Worm (Caenorhabditis elegans) whole organism, L4 larva: ENCODE results near the gene C39E9.8.

Experiments
- D1046.2 ChIP-seq: fragments of 200-800 bp; sonication (Bioruptor generic); IDR thresholded peaks from 2 replicates; pipeline ENCODE4 v1.3.6; 2022; ENCODE audit warnings: missing genetic modification characterization, missing compliant biosample characterization
- F26F4.8 ChIP-seq: fragments of 200-800 bp; sonication (Bioruptor generic); conservative IDR thresholded peaks from 2 replicates; pipeline ENCODE4 v1.3.6; 2022; ENCODE audit warnings: missing genetic modification characterization, missing compliant biosample characterization
- F37D6.2 ChIP-seq: sonication (generic microtip); optimal IDR thresholded peaks from 2 replicates; lab custom pipeline; 2016; ENCODE audit warnings: mild to moderate bottlenecking, missing genetic modification characterization, missing compliant biosample characterization
- T20F7.1 ChIP-seq: fragments of 200-800 bp; sonication (Bioruptor generic); optimal IDR thresholded peaks from 2 replicates; lab custom pipeline; 2018; ENCODE audit warnings: mild to moderate bottlenecking, missing genetic modification characterization, missing compliant biosample characterization
- Y5F2A.4 ChIP-seq: fragments of 200-800 bp; sonication (Bioruptor generic); optimal IDR thresholded peaks from 2 replicates; lab custom pipeline; 2018; ENCODE audit warnings: mild to moderate bottlenecking, missing genetic modification characterization, missing compliant biosample characterization
- Y75B8A.6 ChIP-seq: fragments of 200-800 bp; sonication (Bioruptor generic); IDR thresholded peaks from 2 replicates; pipeline ENCODE4 v1.3.6; 2022; ENCODE audit warnings: missing genetic modification reagents, missing genetic modification characterization, missing compliant biosample characterization
- ZK337.2 ChIP-seq: fragments of 200-800 bp; sonication (Bioruptor generic); IDR thresholded peaks from 2 replicates; pipeline ENCODE4 v1.3.6; 2022; ENCODE audit warnings: missing genetic modification reagents, missing genetic modification characterization, missing compliant biosample characterization
- aly-2 ChIP-seq: sonication (generic microtip); optimal IDR thresholded peaks from 2 replicates; lab custom pipeline; 2018; ENCODE audit warnings: missing biosample characterization, missing genetic modification characterization
- ama-1 ChIP-seq: fragments of 150-350 bp; optimal IDR thresholded peaks from 2 replicates; lab custom pipeline; 2014; ENCODE audit warnings: inconsistent platforms, mixed read lengths
- ceh-82 ChIP-seq: sonication (generic microtip); optimal IDR thresholded peaks from 2 replicates; lab custom pipeline; 2017; ENCODE audit warnings: missing biosample characterization, missing genetic modification characterization
- daf-12 ChIP-seq: fragments of 150-350 bp; optimal IDR thresholded peaks from 2 replicates; lab custom pipeline; 2014; ENCODE audit warnings: missing biosample characterization, missing genetic modification reagents, missing genetic modification characterization
- daf-19 ChIP-seq: fragments of 200-800 bp; sonication (Bioruptor generic); conservative IDR thresholded peaks from 2 replicates; pipeline ENCODE4 v1.3.6; 2022; ENCODE audit warnings: missing genetic modification characterization, missing compliant biosample characterization
- dmd-9 ChIP-seq: fragments of 200-800 bp; sonication (Bioruptor generic); IDR thresholded peaks from 2 replicates; pipeline ENCODE4 v1.3.6; 2022; ENCODE audit warnings: missing genetic modification reagents, missing genetic modification characterization, missing compliant biosample characterization
- dve-1 ChIP-seq: sonication (generic microtip); optimal IDR thresholded peaks from 2 replicates; lab custom pipeline; 2017; ENCODE audit warnings: antibody characterized with exemption, mild to moderate bottlenecking, missing genetic modification characterization, missing compliant biosample characterization; ENCODE audit not compliant: insufficient read depth
- egl-43 ChIP-seq: fragments of 200-800 bp; sonication (Bioruptor generic); IDR thresholded peaks from 2 replicates; pipeline ENCODE4 v1.3.6; 2022; ENCODE audit warnings: missing genetic modification reagents, missing genetic modification characterization, missing compliant biosample characterization
- fos-1 ChIP-seq: fragments of 150-350 bp; optimal IDR thresholded peaks from 2 replicates; lab custom pipeline; 2014; ENCODE audit warnings: missing biosample characterization, missing genetic modification characterization
- gei-8 ChIP-seq: fragments of 200-800 bp; sonication (Bioruptor generic); optimal IDR thresholded peaks from 2 replicates; lab custom pipeline; 2018; ENCODE audit warnings: mild to moderate bottlenecking, missing genetic modification characterization, missing compliant biosample characterization
- hlh-11 ChIP-seq: fragments of 200-800 bp; sonication (Bioruptor generic); optimal IDR thresholded peaks from 2 replicates; lab custom pipeline; 2018; ENCODE audit warnings: mild to moderate bottlenecking, missing genetic modification characterization, missing compliant biosample characterization
- lin-13 ChIP-seq: fragments of 150-350 bp; optimal IDR thresholded peaks from 2 replicates; lab custom pipeline; 2014; ENCODE audit warnings: missing biosample characterization, missing genetic modification reagents, missing genetic modification characterization
- lin-15B ChIP-seq: fragments of 150-350 bp; sonication (generic microtip); optimal IDR thresholded peaks from 3 replicates; lab custom pipeline; 2014; ENCODE audit warnings: missing biosample characterization, missing genetic modification characterization
- lin-39 ChIP-seq: fragments of 150-350 bp; optimal IDR thresholded peaks from 2 replicates; lab custom pipeline; 2014; ENCODE audit warnings: missing biosample characterization, missing genetic modification reagents, missing genetic modification characterization
- lsy-2 ChIP-seq, 2 experiments: fragments of 150-350 bp in 1 of 2; sonication (generic microtip) in 1 of 2; optimal IDR thresholded peaks; 2 replicates each; lab custom pipeline; 2014 to 2017; ENCODE audit warnings: missing biosample characterization in 2 of 2, missing genetic modification characterization in 2 of 2
- madf-5 ChIP-seq, 2 experiments: fragments of 200-800 bp; sonication (Bioruptor generic); IDR thresholded peaks; 2 replicates each; pipeline ENCODE4 v1.3.6; 2022; ENCODE audit warnings: missing compliant biosample characterization in 2 of 2, missing genetic modification characterization in 2 of 2
- madf-9 ChIP-seq: fragments of 200-800 bp; sonication (Bioruptor generic); conservative IDR thresholded peaks from 2 replicates; pipeline ENCODE4 v1.3.6; 2022; ENCODE audit warnings: missing genetic modification reagents, missing genetic modification characterization, missing compliant biosample characterization
- mdl-1 ChIP-seq, 2 experiments: fragments of 150-350 bp in 1 of 2; sonication (generic microtip) in 1 of 2; optimal IDR thresholded peaks; 2 replicates each; lab custom pipeline; 2014 to 2017; ENCODE audit warnings: missing biosample characterization in 2 of 2, missing genetic modification characterization in 2 of 2
- mep-1 ChIP-seq: fragments of 150-350 bp; sonication (generic microtip); optimal IDR thresholded peaks from 3 replicates; lab custom pipeline; 2014; ENCODE audit warnings: missing biosample characterization, missing genetic modification characterization
- mxl-2 ChIP-seq: fragments of 200-800 bp; sonication (Bioruptor generic); conservative IDR thresholded peaks from 2 replicates; pipeline ENCODE4 v1.3.6; 2022; ENCODE audit warnings: missing genetic modification reagents, missing genetic modification characterization, missing compliant biosample characterization
- nhr-11 ChIP-seq: fragments of 150-350 bp; optimal IDR thresholded peaks from 2 replicates; lab custom pipeline; 2014; ENCODE audit warnings: missing biosample characterization, missing genetic modification characterization
- nhr-237 ChIP-seq: sonication (generic microtip); optimal IDR thresholded peaks from 2 replicates; lab custom pipeline; 2017; ENCODE audit warnings: missing biosample characterization, missing genetic modification characterization
- pha-4 ChIP-seq, 2 experiments: fragments of 150-350 bp in 1 of 2; fragments of 200-800 bp in 1 of 2; sonication (Bioruptor generic) in 1 of 2; IDR thresholded peaks in 1 of 2; optimal IDR thresholded peaks in 1 of 2; 2 replicates each; pipeline versions ENCODE4 v1.3.6 to Lab custom; 2014 to 2022; ENCODE audit warnings: missing genetic modification characterization in 2 of 2, missing genetic modification reagents in 2 of 2, missing biosample characterization in 1 of 2, missing compliant biosample characterization in 1 of 2
- skn-1 ChIP-seq: fragments of 150-350 bp; optimal IDR thresholded peaks from 2 replicates; lab custom pipeline; 2014; ENCODE audit warnings: missing biosample characterization, missing genetic modification characterization
- tag-97 ChIP-seq: fragments of 200-800 bp; sonication (Bioruptor generic); IDR thresholded peaks from 2 replicates; pipeline ENCODE4 v1.3.6; 2022; ENCODE audit warnings: missing genetic modification characterization, missing compliant biosample characterization
- tra-1 ChIP-seq: fragments of 200-800 bp; sonication (Bioruptor generic); IDR thresholded peaks from 2 replicates; pipeline ENCODE4 v1.3.6; 2022; ENCODE audit warnings: missing genetic modification reagents, missing genetic modification characterization, missing compliant biosample characterization
- unc-130 ChIP-seq: sonication (generic microtip); optimal IDR thresholded peaks from 2 replicates; lab custom pipeline; 2016; ENCODE audit warnings: missing genetic modification reagents, missing genetic modification characterization, missing compliant biosample characterization
- unc-62 ChIP-seq, 3 experiments: fragments of 150-350 bp in 1 of 3; sonication (generic microtip); optimal IDR thresholded peaks in 2 of 3; peaks in 1 of 3; 1 replicate in 1 of 3; 2 replicates in 2 of 3; lab custom pipeline; 2014 to 2017; ENCODE audit warnings: missing biosample characterization in 3 of 3, missing genetic modification characterization in 3 of 3, missing genetic modification reagents in 3 of 3, missing genotype in 1 of 3
- vab-7 ChIP-seq: fragments of 200-800 bp; sonication (Bioruptor generic); IDR thresholded peaks from 2 replicates; pipeline ENCODE4 v1.3.6; 2022; ENCODE audit warnings: missing genetic modification reagents, missing genetic modification characterization, missing compliant biosample characterization
- zag-1 ChIP-seq: fragments of 150-350 bp; optimal IDR thresholded peaks from 2 replicates; lab custom pipeline; 2014; ENCODE audit warnings: missing biosample characterization, missing genetic modification characterization
- zfp-2 ChIP-seq: sonication (generic microtip); optimal IDR thresholded peaks from 2 replicates; lab custom pipeline; 2016; ENCODE audit warnings: mild to moderate bottlenecking, missing genetic modification characterization, missing compliant biosample characterization
- ztf-7 ChIP-seq: fragments of 150-350 bp; optimal IDR thresholded peaks from 2 replicates; lab custom pipeline; 2014; ENCODE audit warnings: missing biosample characterization, missing genetic modification characterization

Gene C39E9.8

DNA sequence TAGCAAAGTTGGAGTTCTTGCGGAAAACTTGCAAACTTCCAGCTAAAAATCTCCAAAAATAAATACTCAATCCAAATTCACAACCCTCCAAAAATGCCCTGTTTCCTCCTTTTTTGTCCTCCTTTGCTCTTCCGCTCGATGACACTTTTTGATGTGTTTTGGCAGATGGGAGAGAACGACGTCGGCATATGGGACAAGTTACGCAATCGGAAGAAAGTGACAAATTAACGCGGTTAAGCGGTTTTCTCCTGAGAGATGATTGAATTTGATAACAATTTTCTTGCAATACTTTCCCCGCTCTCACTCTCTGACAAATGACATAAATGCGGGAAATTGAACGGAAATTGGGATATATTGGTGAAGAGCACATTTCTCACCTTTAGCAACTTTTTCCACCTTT, 37.4 kb downstream of the C39E9.8 start:
- TF ChIP-seq D1046.2 (GFP tag; lab: Robert Waterston, UW) (no peak), T20F7.1 (GFP tag; lab: Kevin White, UChicago) (no peak), gei-8 (GFP tag; lab: Kevin White, UChicago) (no peak), F37D6.2 (tag; lab: Kevin White, UChicago) (no peak), egl-43 (GFP tag; lab: Robert Waterston, UW) (no peak), ZK337.2 (GFP tag; lab: Robert Waterston, UW) (no peak), Y75B8A.6 (no peak)

DNA sequence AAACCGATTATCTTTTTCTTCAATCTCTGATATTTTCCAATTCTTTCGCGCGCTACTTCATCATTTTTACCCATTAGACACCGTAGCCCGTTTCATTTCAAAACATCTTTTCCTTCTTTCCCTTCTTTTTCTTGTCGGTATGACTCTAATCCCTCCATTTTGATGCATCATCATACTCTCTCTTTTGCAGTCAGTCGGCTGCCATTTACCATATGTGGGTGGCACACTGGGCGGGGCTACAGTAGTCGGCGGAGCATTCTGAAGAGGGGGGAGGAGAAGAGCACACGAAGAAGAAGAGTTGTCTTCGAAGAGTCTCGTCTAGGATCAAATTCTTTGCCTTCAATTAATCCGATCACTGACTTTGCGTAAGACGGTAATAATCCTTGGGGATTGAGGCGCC, 39.5 kb downstream of the C39E9.8 start, which contains the start of gene unc-30:
Gene unc-30 (plus strand): TSS at position 184 of the 400 bp plus-strand sequence.
- TF ChIP-seq unc-62 (GFP tag; optimal IDR thresholded peaks at IDR 0.05 in 1 of 2; lab: Kevin White, UChicago) (peak in 1 of 2 experiments; percentile 49), unc-62 (tag; optimal IDR thresholded peaks at IDR 0.05; lab: Kevin White, UChicago) (no peak), pha-4 (GFP tag; IDR thresholded peaks at IDR 0.05; lab: Robert Waterston, UW) (no peak), pha-4 (tag; optimal IDR thresholded peaks at IDR 0.05; lab: Kevin White, UChicago) (no peak), ama-1 (no peak), mdl-1 (tag; optimal IDR thresholded peaks at IDR 0.05; lab: Kevin White, UChicago) (no peak), tag-97 (GFP tag; lab: Robert Waterston, UW) (no peak), gei-8 (GFP tag; lab: Kevin White, UChicago) (no peak), aly-2 (tag; lab: Kevin White, UChicago) (no peak), ztf-7 (tag; lab: Kevin White, UChicago) (no peak), F26F4.8 (GFP tag; lab: Robert Waterston, UW) (no peak), zfp-2 (tag; lab: Kevin White, UChicago) (no peak), mep-1 (tag; lab: Kevin White, UChicago) (no peak), skn-1 (no peak), Y5F2A.4 (GFP tag; lab: Kevin White, UChicago) (no peak), lsy-2 (tag; optimal IDR thresholded peaks at IDR 0.05; lab: Kevin White, UChicago) (peak in 1 of 2 experiments; percentile 6)

DNA sequence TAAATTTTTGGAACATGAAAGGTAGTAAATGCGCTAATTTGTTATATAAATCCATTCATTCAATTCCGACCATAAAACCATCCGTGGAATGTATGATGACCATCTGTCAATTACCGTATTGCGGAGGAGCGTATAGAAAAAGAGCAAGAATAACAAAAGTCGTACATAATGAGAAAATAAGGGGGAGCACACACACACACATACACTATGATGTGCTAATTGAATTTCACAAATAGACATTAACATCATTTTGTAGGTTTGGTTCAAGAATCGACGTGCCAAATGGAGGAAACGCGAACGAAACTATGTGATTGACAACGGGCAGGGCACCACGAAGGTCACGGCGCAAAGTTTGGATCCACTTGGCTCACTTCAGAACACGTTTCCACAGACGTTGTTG, 42.1 kb downstream of the C39E9.8 start:
- TF ChIP-seq Y75B8A.6: no peak
- TF ChIP-seq daf-12 (tag; lab: Kevin White, UChicago): no peak
- no peak for TF ChIP-seq fos-1 (tag; lab: Kevin White, UChicago)
- TF ChIP-seq mxl-2 (GFP tag; lab: Robert Waterston, UW): no peak
- no peak for TF ChIP-seq ama-1
- no peak for TF ChIP-seq lin-15B (tag; lab: Kevin White, UChicago)
- no peak for TF ChIP-seq Y5F2A.4 (GFP tag; lab: Kevin White, UChicago)
- no peak for TF ChIP-seq lsy-2 (tag; optimal IDR thresholded peaks at IDR 0.05; lab: Kevin White, UChicago)
- no peak for TF ChIP-seq madf-9 (GFP tag; lab: Robert Waterston, UW)
- no peak for TF ChIP-seq dve-1 (tag; lab: Kevin White, UChicago)
- TF ChIP-seq ceh-82 (tag; lab: Kevin White, UChicago): no peak
- TF ChIP-seq zag-1 (tag; lab: Kevin White, UChicago): no peak
- TF ChIP-seq nhr-237 (tag; lab: Kevin White, UChicago): no peak
- no peak for TF ChIP-seq tra-1 (GFP tag; lab: Robert Waterston, UW)
- TF ChIP-seq vab-7 (GFP tag; lab: Robert Waterston, UW): no peak
- no peak for TF ChIP-seq daf-19 (GFP tag; lab: Robert Waterston, UW)
- no peak for TF ChIP-seq unc-130
- TF ChIP-seq, all 104 proteins: peak for 0

DNA sequence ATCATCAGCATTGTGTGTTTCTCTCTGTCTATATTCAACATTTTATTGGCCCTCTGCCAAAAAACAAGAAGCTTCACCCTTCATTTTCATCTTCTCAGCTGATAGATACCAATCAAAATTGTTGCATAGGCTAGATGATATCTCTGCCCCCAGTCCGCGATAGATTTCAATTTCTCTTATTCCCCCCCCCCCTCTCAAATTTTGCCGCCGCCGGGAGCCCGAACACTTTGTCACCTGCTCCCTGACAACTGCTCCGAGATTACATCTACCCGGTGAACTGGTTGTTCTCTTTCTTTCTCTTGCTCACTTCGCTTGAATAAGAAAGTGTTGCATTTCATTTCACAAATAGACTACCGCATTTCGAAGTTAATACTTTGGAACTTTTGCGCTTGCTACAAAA, 46.8 kb downstream of the C39E9.8 start:
- TF ChIP-seq lin-39 (no peak), daf-19 (GFP tag; lab: Robert Waterston, UW) (no peak), nhr-11 (peak; percentile 10), dmd-9 (no peak), gei-8 (GFP tag; lab: Kevin White, UChicago) (no peak), hlh-11 (tag; lab: Kevin White, UChicago) (peak; percentile 2), lsy-2 (tag; optimal IDR thresholded peaks at IDR 0.05; lab: Kevin White, UChicago) (no peak), madf-5 (GFP tag; IDR thresholded peaks at IDR 0.05; lab: Robert Waterston, UW) (no peak), lin-13 (GFP tag; lab: Kevin White, UChicago) (no peak), vab-7 (GFP tag; lab: Robert Waterston, UW) (no peak), nhr-237 (tag; lab: Kevin White, UChicago) (no peak), dve-1 (tag; lab: Kevin White, UChicago) (no peak)
